Worm (Caenorhabditis elegans) whole organism, L4 larva: ENCODE results near the gene rpac-40.

ENCODE experiments used
- D1046.2 ChIP-seq: fragments of 200-800 bp; sonication (Bioruptor generic); IDR thresholded peaks from 2 replicates; pipeline ENCODE4 v1.3.6; 2022; ENCODE audit warnings: missing genetic modification characterization, missing compliant biosample characterization
- F37D6.2 ChIP-seq: sonication (generic microtip); optimal IDR thresholded peaks from 2 replicates; lab custom pipeline; 2016; ENCODE audit warnings: mild to moderate bottlenecking, missing genetic modification characterization, missing compliant biosample characterization
- F49E8.2 ChIP-seq: sonication (generic microtip); optimal IDR thresholded peaks from 2 replicates; lab custom pipeline; 2016; ENCODE audit warnings: missing compliant biosample characterization, mild to moderate bottlenecking, missing genetic modification characterization, borderline replicate concordance
- T20F7.1 ChIP-seq: fragments of 200-800 bp; sonication (Bioruptor generic); optimal IDR thresholded peaks from 2 replicates; lab custom pipeline; 2018; ENCODE audit warnings: mild to moderate bottlenecking, missing genetic modification characterization, missing compliant biosample characterization
- T26A8.4 ChIP-seq: fragments of 200-800 bp; sonication (Bioruptor generic); IDR thresholded peaks from 2 replicates; pipeline ENCODE4 v1.3.6; 2022; ENCODE audit warnings: missing genetic modification characterization, missing compliant biosample characterization
- Y105C5A.15 ChIP-seq: fragments of 200-800 bp; sonication (Bioruptor generic); IDR thresholded peaks from 2 replicates; pipeline ENCODE4 v1.3.6; 2022; ENCODE audit warnings: missing genetic modification characterization, missing compliant biosample characterization
- Y48G9A.11 ChIP-seq: fragments of 200-800 bp; sonication (Bioruptor generic); IDR thresholded peaks from 2 replicates; pipeline ENCODE4 v1.3.6; 2022; ENCODE audit warnings: missing genetic modification reagents, missing genetic modification characterization, missing compliant biosample characterization
- ZK546.5 ChIP-seq, 2 experiments: sonication (generic microtip); optimal IDR thresholded peaks; 2 replicates each; lab custom pipeline; 2017; ENCODE audit warnings: missing biosample characterization in 2 of 2, missing genetic modification characterization in 2 of 2
- attf-4 ChIP-seq: sonication (generic microtip); optimal IDR thresholded peaks from 3 replicates; lab custom pipeline; 2017; ENCODE audit warnings: missing biosample characterization, missing genetic modification characterization
- ceh-20 ChIP-seq: fragments of 200-800 bp; sonication (Bioruptor generic); IDR thresholded peaks from 2 replicates; pipeline ENCODE4 v1.3.6; 2022; ENCODE audit warnings: missing genetic modification reagents, missing genetic modification characterization, missing compliant biosample characterization
- ceh-28 ChIP-seq: fragments of 150-350 bp; optimal IDR thresholded peaks from 2 replicates; lab custom pipeline; 2014; ENCODE audit warnings: missing biosample characterization, missing genetic modification reagents, missing genetic modification characterization
- ceh-32 ChIP-seq: sonication (generic microtip); optimal IDR thresholded peaks from 2 replicates; lab custom pipeline; 2016; ENCODE audit warnings: mild to moderate bottlenecking, missing genetic modification characterization, missing compliant biosample characterization; ENCODE audit not compliant: poor library complexity
- ceh-44 ChIP-seq: fragments of 200-800 bp; sonication (Bioruptor generic); IDR thresholded peaks from 2 replicates; pipeline ENCODE4 v1.3.6; 2022; ENCODE audit warnings: missing genetic modification reagents, missing genetic modification characterization, missing compliant biosample characterization
- ctbp-1 ChIP-seq: fragments of 200-800 bp; sonication (Bioruptor generic); IDR thresholded peaks from 2 replicates; pipeline ENCODE4 v1.3.6; 2022; ENCODE audit warnings: missing genetic modification reagents, missing genetic modification characterization, missing compliant biosample characterization
- daf-16 ChIP-seq, 3 experiments: sonication (generic microtip); optimal IDR thresholded peaks; 2 replicates each; lab custom pipeline; 2016 to 2017; ENCODE audit warnings: missing genetic modification characterization in 3 of 3, missing genetic modification reagents in 3 of 3, mild to moderate bottlenecking in 2 of 3, missing compliant biosample characterization in 2 of 3, missing biosample characterization in 1 of 3, moderate library complexity in 1 of 3
- daf-19 ChIP-seq: fragments of 200-800 bp; sonication (Bioruptor generic); conservative IDR thresholded peaks from 2 replicates; pipeline ENCODE4 v1.3.6; 2022; ENCODE audit warnings: missing genetic modification characterization, missing compliant biosample characterization
- daf-8 ChIP-seq: fragments of 200-800 bp; sonication (Bioruptor generic); IDR thresholded peaks from 2 replicates; pipeline ENCODE4 v1.3.6; 2022; ENCODE audit warnings: missing genetic modification characterization, missing compliant biosample characterization
- dmd-6 ChIP-seq: fragments of 200-800 bp; sonication (Bioruptor generic); IDR thresholded peaks from 2 replicates; pipeline ENCODE4 v1.3.6; 2022; ENCODE audit warnings: missing genetic modification reagents, missing genetic modification characterization, missing compliant biosample characterization
- dmd-8 ChIP-seq: fragments of 200-800 bp; sonication (Bioruptor generic); IDR thresholded peaks from 2 replicates; pipeline ENCODE4 v1.3.6; 2022; ENCODE audit warnings: missing genetic modification characterization, missing compliant biosample characterization
- dmd-9 ChIP-seq: fragments of 200-800 bp; sonication (Bioruptor generic); IDR thresholded peaks from 2 replicates; pipeline ENCODE4 v1.3.6; 2022; ENCODE audit warnings: missing genetic modification reagents, missing genetic modification characterization, missing compliant biosample characterization
- duxl-1 ChIP-seq: sonication (generic microtip); optimal IDR thresholded peaks from 2 replicates; lab custom pipeline; 2016; ENCODE audit warnings: mild to moderate bottlenecking, missing genetic modification characterization, moderate library complexity, missing compliant biosample characterization; ENCODE audit not compliant: poor library complexity
- dve-1 ChIP-seq: sonication (generic microtip); optimal IDR thresholded peaks from 2 replicates; lab custom pipeline; 2017; ENCODE audit warnings: antibody characterized with exemption, mild to moderate bottlenecking, missing genetic modification characterization, missing compliant biosample characterization; ENCODE audit not compliant: insufficient read depth
- egl-27 ChIP-seq: sonication (generic microtip); optimal IDR thresholded peaks from 3 replicates; lab custom pipeline; 2017; ENCODE audit warnings: missing biosample characterization, missing genetic modification reagents, missing genetic modification characterization
- hlh-30 ChIP-seq: sonication (generic microtip); optimal IDR thresholded peaks from 2 replicates; lab custom pipeline; 2017; ENCODE audit warnings: antibody characterized with exemption, mild to moderate bottlenecking, missing genetic modification characterization, missing compliant biosample characterization; ENCODE audit not compliant: insufficient read depth
- lin-13 ChIP-seq: fragments of 150-350 bp; optimal IDR thresholded peaks from 2 replicates; lab custom pipeline; 2014; ENCODE audit warnings: missing biosample characterization, missing genetic modification reagents, missing genetic modification characterization
- lin-29 ChIP-seq: fragments of 200-800 bp; sonication (Bioruptor generic); IDR thresholded peaks from 2 replicates; pipeline ENCODE4 v1.3.6; 2022; ENCODE audit warnings: missing genetic modification reagents, missing genetic modification characterization, missing compliant biosample characterization
- lin-39 ChIP-seq: fragments of 150-350 bp; optimal IDR thresholded peaks from 2 replicates; lab custom pipeline; 2014; ENCODE audit warnings: missing biosample characterization, missing genetic modification reagents, missing genetic modification characterization
- lir-3 ChIP-seq: sonication (generic microtip); optimal IDR thresholded peaks from 2 replicates; lab custom pipeline; 2016; ENCODE audit warnings: mild to moderate bottlenecking, missing genetic modification characterization, missing compliant biosample characterization
- mdl-1 ChIP-seq, 2 experiments: fragments of 150-350 bp in 1 of 2; sonication (generic microtip) in 1 of 2; optimal IDR thresholded peaks; 2 replicates each; lab custom pipeline; 2014 to 2017; ENCODE audit warnings: missing biosample characterization in 2 of 2, missing genetic modification characterization in 2 of 2
- mep-1 ChIP-seq: fragments of 150-350 bp; sonication (generic microtip); optimal IDR thresholded peaks from 3 replicates; lab custom pipeline; 2014; ENCODE audit warnings: missing biosample characterization, missing genetic modification characterization
- mes-2 ChIP-seq: sonication (generic microtip); optimal IDR thresholded peaks from 2 replicates; lab custom pipeline; 2016; ENCODE audit warnings: missing genotype, mild to moderate bottlenecking, missing genetic modification characterization, missing compliant biosample characterization; ENCODE audit not compliant: poor library complexity, severe bottlenecking
- mxl-2 ChIP-seq: fragments of 200-800 bp; sonication (Bioruptor generic); conservative IDR thresholded peaks from 2 replicates; pipeline ENCODE4 v1.3.6; 2022; ENCODE audit warnings: missing genetic modification reagents, missing genetic modification characterization, missing compliant biosample characterization
- nhr-11 ChIP-seq: fragments of 150-350 bp; optimal IDR thresholded peaks from 2 replicates; lab custom pipeline; 2014; ENCODE audit warnings: missing biosample characterization, missing genetic modification characterization
- nhr-237 ChIP-seq: sonication (generic microtip); optimal IDR thresholded peaks from 2 replicates; lab custom pipeline; 2017; ENCODE audit warnings: missing biosample characterization, missing genetic modification characterization
- nhr-42 ChIP-seq: fragments of 200-800 bp; sonication (Bioruptor generic); IDR thresholded peaks from 2 replicates; pipeline ENCODE4 v1.3.6; 2022; ENCODE audit warnings: missing genetic modification characterization, missing compliant biosample characterization
- nhr-48 ChIP-seq: sonication (generic microtip); optimal IDR thresholded peaks from 2 replicates; lab custom pipeline; 2016; ENCODE audit warnings: mild to moderate bottlenecking, missing genetic modification characterization, missing compliant biosample characterization
- nhr-6 ChIP-seq: fragments of 150-350 bp; optimal IDR thresholded peaks from 2 replicates; lab custom pipeline; 2014; ENCODE audit warnings: missing biosample characterization, missing genetic modification characterization
- nhr-77 ChIP-seq: fragments of 150-350 bp; optimal IDR thresholded peaks from 2 replicates; lab custom pipeline; 2014; ENCODE audit warnings: missing biosample characterization, missing genetic modification characterization
- php-3 ChIP-seq: fragments of 200-800 bp; sonication (Bioruptor generic); IDR thresholded peaks from 2 replicates; pipeline ENCODE4 v1.3.6; 2022; ENCODE audit warnings: missing genetic modification reagents, missing genetic modification characterization, missing compliant biosample characterization
- rbr-2 ChIP-seq: sonication (generic microtip); optimal IDR thresholded peaks from 2 replicates; lab custom pipeline; 2016; ENCODE audit warnings: missing genotype, missing genetic modification characterization, missing compliant biosample characterization
- saeg-2 ChIP-seq: fragments of 200-800 bp; sonication (Bioruptor generic); IDR thresholded peaks from 2 replicates; pipeline ENCODE4 v1.3.6; 2022; ENCODE audit warnings: missing genetic modification reagents, missing genetic modification characterization, missing compliant biosample characterization
- snpc-1.2 ChIP-seq: fragments of 200-800 bp; sonication (Bioruptor generic); IDR thresholded peaks from 2 replicates; pipeline ENCODE4 v1.3.6; 2022; ENCODE audit warnings: missing genetic modification reagents, missing genetic modification characterization, missing compliant biosample characterization
- snpc-4 ChIP-seq: fragments of 150-350 bp; optimal IDR thresholded peaks from 2 replicates; lab custom pipeline; 2014; ENCODE audit warnings: missing biosample characterization, missing genetic modification characterization
- spr-1 ChIP-seq: sonication (generic microtip); optimal IDR thresholded peaks from 2 replicates; lab custom pipeline; 2016; ENCODE audit warnings: mild to moderate bottlenecking, missing genetic modification characterization, missing compliant biosample characterization
- tra-1 ChIP-seq: fragments of 200-800 bp; sonication (Bioruptor generic); IDR thresholded peaks from 2 replicates; pipeline ENCODE4 v1.3.6; 2022; ENCODE audit warnings: missing genetic modification reagents, missing genetic modification characterization, missing compliant biosample characterization
- unc-39 ChIP-seq: sonication (generic microtip); optimal IDR thresholded peaks from 2 replicates; lab custom pipeline; 2017; ENCODE audit warnings: missing biosample characterization, missing genetic modification characterization
- vab-7 ChIP-seq: fragments of 200-800 bp; sonication (Bioruptor generic); IDR thresholded peaks from 2 replicates; pipeline ENCODE4 v1.3.6; 2022; ENCODE audit warnings: missing genetic modification reagents, missing genetic modification characterization, missing compliant biosample characterization
- zag-1 ChIP-seq: fragments of 150-350 bp; optimal IDR thresholded peaks from 2 replicates; lab custom pipeline; 2014; ENCODE audit warnings: missing biosample characterization, missing genetic modification characterization
- ztf-11 ChIP-seq: fragments of 150-350 bp; optimal IDR thresholded peaks from 2 replicates; lab custom pipeline; 2014; ENCODE audit warnings: missing biosample characterization, missing genetic modification characterization
- ztf-7 ChIP-seq: fragments of 150-350 bp; optimal IDR thresholded peaks from 2 replicates; lab custom pipeline; 2014; ENCODE audit warnings: missing biosample characterization, missing genetic modification characterization

Gene rpac-40

DNA sequence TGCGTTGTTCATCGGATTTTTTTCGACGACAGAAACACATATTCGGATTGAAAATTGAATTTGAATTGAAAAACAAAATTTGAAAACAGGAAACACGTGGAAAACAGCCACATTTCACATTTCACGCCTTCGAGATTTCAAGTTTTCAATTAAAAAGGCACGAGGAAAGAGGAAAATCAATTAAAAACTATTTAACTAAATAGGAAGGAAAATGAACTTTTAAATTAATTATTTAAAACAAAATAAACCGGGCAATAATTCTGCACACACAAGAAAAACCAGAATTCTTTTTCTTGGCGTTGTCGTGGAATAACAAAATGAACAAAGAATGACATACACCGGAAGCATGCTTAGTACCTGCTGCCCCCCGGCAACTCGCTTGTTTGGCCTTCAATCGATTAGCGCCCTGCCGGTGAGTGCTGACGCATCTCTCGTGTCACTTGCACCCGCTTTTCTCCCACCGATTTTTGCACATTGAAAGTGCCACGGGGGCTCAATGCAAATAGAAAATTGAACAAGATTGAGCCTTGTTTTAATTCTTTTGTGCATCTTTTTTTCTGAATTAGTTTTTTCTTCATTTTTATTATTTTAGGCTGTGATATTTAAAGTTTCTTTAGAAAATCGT, 4.6 kb upstream of the rpac-40 start, which contains the start of gene Y45G5AM.9 (continued):
- no peak for TF ChIP-seq dmd-9 (GFP tag; lab: Robert Waterston, UW)
- TF ChIP-seq nhr-42 (GFP tag; lab: Robert Waterston, UW) = peak; percentile 58; the same call in 1 of the 2 replicates
- TF ChIP-seq Y105C5A.15 = no peak
- TF ChIP-seq D1046.2 (GFP tag; lab: Robert Waterston, UW) = 0 out of 2 replicates have a peak, but pooled peaks have one; percentile 30
- peak; percentile 74 for TF ChIP-seq hlh-30 (tag; lab: Kevin White, UChicago)
- TF ChIP-seq ztf-11 (tag; lab: Kevin White, UChicago) = no peak
- TF ChIP-seq attf-4 (tag; lab: Kevin White, UChicago) = no peak
- TF ChIP-seq saeg-2 (GFP tag; lab: Robert Waterston, UW) = no peak
- TF ChIP-seq daf-19 (GFP tag; lab: Robert Waterston, UW) = no peak
- no peak for TF ChIP-seq ceh-44
- no peak for TF ChIP-seq mxl-2 (GFP tag; lab: Robert Waterston, UW)
- no peak for TF ChIP-seq egl-27 (tag; lab: Kevin White, UChicago)
- TF ChIP-seq lir-3 = no peak
- no peak for TF ChIP-seq zag-1 (tag; lab: Kevin White, UChicago)
- 0 out of 2 replicates have a peak, but pooled peaks have one; percentile 39 for TF ChIP-seq ceh-20 (GFP tag; lab: Robert Waterston, UW)
- TF ChIP-seq dve-1 (tag; lab: Kevin White, UChicago) = peak; percentile 82
- peak; percentile 60 for TF ChIP-seq duxl-1 (tag; lab: Kevin White, UChicago)
- TF ChIP-seq nhr-48 (tag; lab: Kevin White, UChicago) = peak; percentile 56
- TF ChIP-seq ctbp-1 (GFP tag; lab: Robert Waterston, UW) = no peak
- no peak for TF ChIP-seq nhr-6
- peak; percentile 49; the same call in 1 of the 2 replicates for TF ChIP-seq T26A8.4 (GFP tag; lab: Robert Waterston, UW)
- no peak for TF ChIP-seq snpc-1.2
- TF ChIP-seq nhr-237 (tag; lab: Kevin White, UChicago) = no peak
- peak; percentile 66 for TF ChIP-seq lin-13 (GFP tag; lab: Kevin White, UChicago)
- TF ChIP-seq ztf-7 = peak; percentile 36
- TF ChIP-seq vab-7 = peak; percentile 58; the same call in 1 of the 2 replicates
- no peak for TF ChIP-seq F49E8.2 (tag; lab: Kevin White, UChicago)
- TF ChIP-seq T20F7.1 (GFP tag; lab: Kevin White, UChicago) = no peak
- TF ChIP-seq ceh-32 (tag; lab: Kevin White, UChicago) = no peak
- peak; percentile 68 for TF ChIP-seq nhr-11 (tag; lab: Kevin White, UChicago)
- TF ChIP-seq Y48G9A.11 (GFP tag; lab: Robert Waterston, UW) = no peak
- TF ChIP-seq php-3 (GFP tag; lab: Robert Waterston, UW) = 0 out of 2 replicates have a peak, but pooled peaks have one; percentile 30
- TF ChIP-seq rbr-2 (tag; lab: Kevin White, UChicago) = peak; percentile 83
- TF ChIP-seq ceh-28 (tag; lab: Kevin White, UChicago) = peak; percentile 73
- TF ChIP-seq daf-8 (GFP tag; lab: Robert Waterston, UW) = no peak
- peak; percentile 52 for TF ChIP-seq nhr-77
- TF ChIP-seq tra-1 (GFP tag; lab: Robert Waterston, UW) = no peak
- TF ChIP-seq mep-1 (tag; lab: Kevin White, UChicago) = peak; percentile 90
- TF ChIP-seq F37D6.2 (tag; lab: Kevin White, UChicago) = peak; percentile 64
- no peak for TF ChIP-seq dmd-8
- TF ChIP-seq snpc-4 (tag; lab: Kevin White, UChicago) = no peak
- no peak for TF ChIP-seq lin-29
- peak; percentile 71 for TF ChIP-seq dmd-6 (GFP tag; lab: Robert Waterston, UW)
- TF ChIP-seq daf-16 (GFP tag; optimal IDR thresholded peaks at IDR 0.05; lab: Kevin White, UChicago) = no peak
- TF ChIP-seq daf-16 (tag; optimal IDR thresholded peaks at IDR 0.05; lab: Kevin White, UChicago) = peak; percentile 53
- TF ChIP-seq mdl-1 (tag; optimal IDR thresholded peaks at IDR 0.05; lab: Kevin White, UChicago) = no peak
- TF ChIP-seq ZK546.5 (tag; optimal IDR thresholded peaks at IDR 0.05; lab: Kevin White, UChicago) = no peak
- peak; percentile 88 for TF ChIP-seq mes-2 (tag; lab: Kevin White, UChicago)
- peak; percentile 32 for TF ChIP-seq spr-1 (tag; lab: Kevin White, UChicago)
- no peak for TF ChIP-seq lin-39
- TF ChIP-seq unc-39 = no peak
